Worm (Caenorhabditis elegans): ENCODE measurements around the gene fbxa-82.

DNA sequence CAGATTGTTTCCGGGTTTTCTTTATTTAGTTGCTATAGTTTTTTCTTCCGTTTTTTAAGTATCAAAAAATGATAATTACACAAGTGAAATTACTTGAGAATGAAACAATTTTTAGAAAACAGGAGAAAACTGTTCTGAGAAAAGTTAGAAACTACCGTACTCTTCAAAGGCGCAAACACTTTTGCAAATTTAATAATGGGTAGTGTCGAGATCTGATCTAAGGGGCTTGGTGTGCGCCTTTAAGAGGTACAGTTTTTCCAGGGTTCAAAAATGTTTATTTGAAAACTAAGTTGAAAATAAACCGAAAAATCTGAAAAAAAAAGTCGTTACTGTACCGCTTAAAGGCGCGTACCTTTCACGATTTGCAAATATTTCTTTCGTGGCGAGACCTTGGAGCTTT, 8.3 kb upstream of the fbxa-82 start:
- TF ChIP-seq dao-5 (tag; optimal IDR thresholded peaks at IDR 0.05), result no peak
- no peak for TF ChIP-seq him-1 (tag; optimal IDR thresholded peaks at IDR 0.05)

Measured in whole organism, L4/young adult.